Fruit fly (Drosophila melanogaster) whole organism, embryonic: ENCODE measurements around the gene Pde9.

Experiments
- Aef1 ChIP-seq: fragments of 200-800 bp; sonication (Bioruptor generic); IDR thresholded peaks from 3 replicates; pipeline ENCODE4 v1.3.6; 2022; ENCODE audit warnings: missing biosample characterization, missing genetic modification characterization
- Bgb ChIP-seq: fragments of 200-800 bp; sonication (Bioruptor generic); IDR thresholded peaks from 2 replicates; pipeline ENCODE4 v1.3.6; 2022; ENCODE audit warnings: missing biosample characterization, missing genetic modification characterization; ENCODE audit not compliant: partially characterized antibody
- CG10366 ChIP-seq: fragments of 200-800 bp; sonication (Bioruptor generic); IDR thresholded peaks from 2 replicates; pipeline ENCODE4 v1.3.6; 2022; ENCODE audit warnings: missing biosample characterization, missing genetic modification characterization
- CG11560 ChIP-seq: fragments of 200-800 bp; sonication (Bioruptor generic); IDR thresholded peaks from 3 replicates; pipeline ENCODE4 v1.3.6; 2022; ENCODE audit warnings: missing biosample characterization, missing genetic modification characterization
- CG12659 ChIP-seq: fragments of 200-800 bp; sonication (Bioruptor generic); optimal IDR thresholded peaks from 3 replicates; lab custom pipeline; 2017; ENCODE audit warnings: mild to moderate bottlenecking, missing biosample characterization, missing genetic modification reagents, missing genetic modification characterization
- CG12942 ChIP-seq: fragments of 200-800 bp; sonication (Bioruptor generic); optimal IDR thresholded peaks from 3 replicates; lab custom pipeline; 2016; ENCODE audit warnings: missing biosample characterization, missing genetic modification characterization
- CG16863 ChIP-seq: fragments of 200-800 bp; sonication (Bioruptor generic); optimal IDR thresholded peaks from 3 replicates; lab custom pipeline; 2016; ENCODE audit warnings: missing biosample characterization, missing genetic modification characterization
- CG17328 ChIP-seq: fragments of 200-800 bp; sonication (Bioruptor generic); IDR thresholded peaks from 2 replicates; pipeline ENCODE4 v1.3.6; 2022; ENCODE audit warnings: missing biosample characterization, missing genetic modification characterization
- CG17385 ChIP-seq: fragments of 200-800 bp; sonication (Bioruptor generic); optimal IDR thresholded peaks from 3 replicates; lab custom pipeline; 2018; ENCODE audit warnings: missing biosample characterization, mild to moderate bottlenecking, missing genetic modification characterization
- CG30020 ChIP-seq: fragments of 200-800 bp; optimal IDR thresholded peaks from 2 replicates; lab custom pipeline; 2019; ENCODE audit warnings: missing biosample characterization, mild to moderate bottlenecking, missing genetic modification characterization, moderate library complexity
- CG30403 ChIP-seq: fragments of 200-800 bp; sonication (Bioruptor generic); optimal IDR thresholded peaks from 3 replicates; lab custom pipeline; 2016; ENCODE audit warnings: missing biosample characterization, missing genetic modification characterization
- CG32772 ChIP-seq: fragments of 200-800 bp; sonication (Bioruptor generic); IDR thresholded peaks from 2 replicates; pipeline ENCODE4 v1.3.6; 2022; ENCODE audit warnings: missing biosample characterization, missing genetic modification characterization
- CG3726 ChIP-seq: fragments of 200-800 bp; sonication (Bioruptor generic); IDR thresholded peaks from 3 replicates; pipeline ENCODE4, ENCODE4 v1.3.6; 2022; ENCODE audit warnings: missing biosample characterization, missing genetic modification characterization
- CG4360 ChIP-seq: fragments of 200-800 bp; sonication (Bioruptor generic); IDR thresholded peaks from 2 replicates; pipeline ENCODE4 v1.3.6; 2022; ENCODE audit warnings: missing biosample characterization, missing genetic modification characterization
- CG6175 ChIP-seq: fragments of 200-800 bp; sonication (Bioruptor generic); IDR thresholded peaks from 3 replicates; pipeline ENCODE4 v1.3.6; 2022; ENCODE audit warnings: missing biosample characterization, missing genetic modification characterization
- CG6813 ChIP-seq: fragments of 200-800 bp; sonication (Bioruptor generic); optimal IDR thresholded peaks from 2 replicates; lab custom pipeline; 2017; ENCODE audit warnings: missing biosample characterization, missing genetic modification characterization, mild to moderate bottlenecking, moderate library complexity, missing genetic modification reagents
- CG7745 ChIP-seq: fragments of 200-800 bp; sonication (Bioruptor generic); optimal IDR thresholded peaks from 2 replicates; lab custom pipeline; 2018; ENCODE audit warnings: missing biosample characterization, mild to moderate bottlenecking, missing genetic modification characterization, moderate library complexity
- CG8290 ChIP-seq, 3 experiments: fragments of 200-800 bp; sonication (Bioruptor generic); optimal IDR thresholded peaks; 2 replicates each; lab custom pipeline; 2016 to 2019; ENCODE audit warnings: missing biosample characterization in 3 of 3, missing genetic modification characterization in 3 of 3, mild to moderate bottlenecking in 2 of 3, moderate library complexity in 1 of 3
- CG9437 ChIP-seq: fragments of 200-800 bp; sonication (Bioruptor generic); optimal IDR thresholded peaks from 2 replicates; lab custom pipeline; 2018; ENCODE audit warnings: missing biosample characterization, mild to moderate bottlenecking, missing genetic modification characterization
- CG9609 ChIP-seq: fragments of 200-800 bp; sonication (Bioruptor generic); optimal IDR thresholded peaks from 3 replicates; lab custom pipeline; 2016; ENCODE audit warnings: missing biosample characterization, missing genetic modification characterization
- CG9932 ChIP-seq: fragments of 200-800 bp; sonication (Bioruptor generic); IDR thresholded peaks from 2 replicates; pipeline ENCODE4 v1.3.6; 2022; ENCODE audit warnings: missing biosample characterization, missing genetic modification characterization
- Dip2 ChIP-seq: fragments of 200-800 bp; sonication (Bioruptor generic); IDR thresholded peaks from 2 replicates; pipeline ENCODE4 v1.3.6; 2022; ENCODE audit warnings: missing biosample characterization, missing genetic modification characterization
- HLHmδ ChIP-seq: fragments of 200-800 bp; sonication (Bioruptor generic); optimal IDR thresholded peaks from 2 replicates; lab custom pipeline; 2018; ENCODE audit warnings: missing biosample characterization, mild to moderate bottlenecking, missing genetic modification characterization, moderate library complexity
- Hand ChIP-seq: fragments of 200-800 bp; sonication (Bioruptor generic); optimal IDR thresholded peaks from 2 replicates; lab custom pipeline; 2017; ENCODE audit warnings: mild to moderate bottlenecking, missing biosample characterization, missing genetic modification reagents, missing genetic modification characterization
- Hsf ChIP-seq: fragments of 200-800 bp; sonication (Bioruptor generic); optimal IDR thresholded peaks from 3 replicates; lab custom pipeline; 2016; ENCODE audit warnings: missing biosample characterization, missing genetic modification characterization
- Lpt ChIP-seq: fragments of >200 bp; optimal IDR thresholded peaks from 2 replicates; lab custom pipeline; 2018; ENCODE audit warnings: missing biosample characterization, missing genetic modification characterization
- Poxn ChIP-seq: fragments of 200-800 bp; sonication (Bioruptor generic); IDR thresholded peaks from 2 replicates; pipeline ENCODE4 v1.3.6; 2022; ENCODE audit warnings: missing biosample characterization, missing genetic modification characterization
- Sin3A ChIP-seq: fragments of >200 bp; optimal IDR thresholded peaks from 2 replicates; lab custom pipeline; 2018
- Six4 ChIP-seq: fragments of 200-800 bp; sonication (Bioruptor generic); optimal IDR thresholded peaks from 2 replicates; lab custom pipeline; 2016; ENCODE audit warnings: missing biosample characterization, missing genetic modification characterization
- Sox100B ChIP-seq: fragments of 200-800 bp; sonication (Bioruptor generic); optimal IDR thresholded peaks from 3 replicates; lab custom pipeline; 2018; ENCODE audit warnings: missing biosample characterization, mild to moderate bottlenecking, missing genetic modification characterization
- Sox102F ChIP-seq: fragments of 200-800 bp; sonication (Bioruptor generic); optimal IDR thresholded peaks from 2 replicates; lab custom pipeline; 2018; ENCODE audit warnings: missing biosample characterization, mild to moderate bottlenecking, missing genetic modification characterization, moderate library complexity
- Taf1 ChIP-seq: fragments of 200-800 bp; sonication (Bioruptor generic); IDR thresholded peaks from 2 replicates; pipeline ENCODE4 v1.3.6; 2022; ENCODE audit warnings: missing biosample characterization, missing genetic modification characterization
- ash1 ChIP-seq: fragments of 200-800 bp; sonication (Bioruptor generic); optimal IDR thresholded peaks from 2 replicates; lab custom pipeline; 2018; ENCODE audit warnings: missing biosample characterization, mild to moderate bottlenecking, missing genetic modification characterization
- bcd ChIP-seq: fragments of 200-800 bp; sonication (Bioruptor generic); optimal IDR thresholded peaks from 2 replicates; lab custom pipeline; 2017; ENCODE audit warnings: missing biosample characterization, mild to moderate bottlenecking, missing genetic modification characterization
- br ChIP-seq: fragments of >200 bp; optimal IDR thresholded peaks from 2 replicates; lab custom pipeline; 2017
- bsh ChIP-seq, 2 experiments: fragments of 200-800 bp; sonication (Bioruptor generic); optimal IDR thresholded peaks; 2 replicates each; lab custom pipeline; 2017 to 2018; ENCODE audit warnings: mild to moderate bottlenecking in 2 of 2, missing biosample characterization in 2 of 2, missing genetic modification characterization in 2 of 2, moderate library complexity in 1 of 2
- cas ChIP-seq: fragments of 200-800 bp; sonication (Bioruptor generic); IDR thresholded peaks from 2 replicates; pipeline ENCODE4 v1.3.6; 2022; ENCODE audit warnings: missing biosample characterization, missing genetic modification characterization
- eve ChIP-seq, 2 experiments: fragments of >200 bp; optimal IDR thresholded peaks; 2 replicates each; lab custom pipeline; 2017; ENCODE audit warnings: missing biosample characterization in 2 of 2, missing genetic modification characterization in 2 of 2
- fd64A ChIP-seq: fragments of 200-800 bp; sonication (Bioruptor generic); optimal IDR thresholded peaks from 3 replicates; lab custom pipeline; 2018; ENCODE audit warnings: missing biosample characterization, mild to moderate bottlenecking, missing genetic modification characterization
- gsb ChIP-seq: fragments of 200-800 bp; sonication (Bioruptor generic); IDR thresholded peaks from 2 replicates; pipeline ENCODE4 v1.3.6; 2022; ENCODE audit warnings: missing biosample characterization, missing genetic modification characterization
- kah ChIP-seq: fragments of 200-800 bp; sonication (Bioruptor generic); optimal IDR thresholded peaks from 2 replicates; lab custom pipeline; 2018; ENCODE audit warnings: missing biosample characterization, mild to moderate bottlenecking, missing genetic modification characterization
- luna ChIP-seq: fragments of 200-800 bp; sonication (Bioruptor generic); optimal IDR thresholded peaks from 2 replicates; lab custom pipeline; 2016; ENCODE audit warnings: missing biosample characterization, missing genetic modification characterization
- nerfin-2 ChIP-seq: fragments of 200-800 bp; sonication (Bioruptor generic); IDR thresholded peaks from 2 replicates; pipeline ENCODE4 v1.3.6; 2022; ENCODE audit warnings: missing biosample characterization, missing genetic modification characterization; ENCODE audit not compliant: partially characterized antibody
- oc ChIP-seq: fragments of 200-800 bp; sonication (Bioruptor generic); optimal IDR thresholded peaks from 2 replicates; lab custom pipeline; 2018; ENCODE audit warnings: missing biosample characterization, mild to moderate bottlenecking, missing genetic modification characterization, moderate library complexity
- org-1 ChIP-seq: fragments of 200-800 bp; sonication (Bioruptor generic); optimal IDR thresholded peaks from 2 replicates; lab custom pipeline; 2017; ENCODE audit warnings: missing biosample characterization, missing genetic modification characterization
- run ChIP-seq: fragments of 200-800 bp; sonication (Bioruptor generic); optimal IDR thresholded peaks from 3 replicates; lab custom pipeline; 2018; ENCODE audit warnings: missing biosample characterization, mild to moderate bottlenecking, missing genetic modification characterization
- slp2 ChIP-seq: fragments of 200-800 bp; sonication (Bioruptor generic); optimal IDR thresholded peaks from 2 replicates; lab custom pipeline; 2016; ENCODE audit warnings: missing biosample characterization, missing genetic modification characterization
- tup ChIP-seq: fragments of 200-800 bp; sonication (Bioruptor generic); optimal IDR thresholded peaks from 2 replicates; lab custom pipeline; 2016; ENCODE audit warnings: missing biosample characterization, mild to moderate bottlenecking, missing genetic modification characterization, moderate library complexity
- zfh1 ChIP-seq: fragments of 200-800 bp; sonication (Bioruptor generic); IDR thresholded peaks from 3 replicates; pipeline ENCODE4 v1.3.6; 2022; ENCODE audit warnings: missing biosample characterization, missing genetic modification characterization

Pde9 gene

DNA sequence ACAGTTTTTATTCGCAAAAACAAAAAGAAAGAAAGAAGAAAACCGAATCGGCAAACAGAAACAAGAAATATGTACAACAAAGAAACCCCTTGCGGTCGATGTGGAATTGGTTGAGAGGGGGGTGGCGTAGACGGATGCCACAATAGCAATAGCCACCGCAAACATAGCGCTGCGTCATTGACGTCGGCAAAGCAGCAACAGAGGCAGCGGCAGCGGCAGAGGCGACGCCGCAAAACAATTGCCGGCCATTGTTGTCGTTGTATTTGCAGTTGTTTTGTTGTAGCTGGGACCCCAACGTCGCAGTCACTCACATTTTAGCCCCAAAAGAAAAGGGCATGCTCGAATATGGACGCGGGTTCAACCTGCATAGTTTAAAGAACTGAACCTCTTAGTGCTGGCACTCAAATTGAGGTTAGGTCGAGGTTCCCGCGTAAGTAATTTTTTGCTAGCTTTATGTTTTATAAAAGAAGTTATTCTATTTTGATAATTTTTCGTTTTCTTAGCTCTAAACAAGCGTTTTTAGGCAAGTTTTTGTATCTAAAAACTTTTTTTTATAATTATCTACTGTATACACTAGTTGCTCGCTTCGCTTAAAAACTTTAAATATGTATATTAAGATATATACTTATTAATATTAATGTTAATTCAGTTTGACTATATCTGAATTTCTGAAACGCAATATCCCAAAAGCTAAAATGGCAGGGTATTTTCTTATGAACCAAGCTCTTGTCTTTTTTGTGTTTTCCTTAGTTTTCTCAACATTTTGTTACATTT is 141.3 kb downstream of the Pde9 start (continued):
- TF ChIP-seq CG11560 (tag; lab: Robert Waterston, UW) (peak; percentile 70; the same call in 2 of the 3 replicates), CG12942 (GFP tag; lab: Kevin White, UChicago) (no peak), CG3726 (0 out of 3 replicates have a peak, but pooled peaks have one; percentile 39), oc (tag; lab: Kevin White, UChicago) (peak; percentile 6), CG16863 (GFP tag; lab: Kevin White, UChicago) (peak; percentile 18), tup (GFP tag; lab: Kevin White, UChicago) (no peak), CG8290 (GFP tag; optimal IDR thresholded peaks at IDR 0.05; lab: Kevin White, UChicago) (no peak), CG8290 (tag; optimal IDR thresholded peaks at IDR 0.05; lab: Kevin White, UChicago) (peak in 1 of 2 experiments; percentile 78), CG9609 (peak; percentile 71), CG9932 (peak; percentile 88), kah (GFP tag; lab: Kevin White, UChicago) (no peak), br (lab: Kevin White, UChicago) (no peak), Bgb (GFP tag; lab: Robert Waterston, UW) (no peak; the same call in 1 of the 2 replicates), CG6175 (GFP tag; lab: Robert Waterston, UW) (peak; percentile 86; the same call in 2 of the 3 replicates), gsb (GFP tag; lab: Robert Waterston, UW) (peak; percentile 66), Hand (GFP tag; lab: Kevin White, UChicago) (peak; percentile 74), zfh1 (GFP tag; lab: Robert Waterston, UW) (peak; percentile 62; the same call in 2 of the 3 replicates), CG6813 (peak; percentile 33), Hsf (peak; percentile 68), Sin3A (no peak), CG4360 (GFP tag; lab: Robert Waterston, UW) (peak; percentile 76), bsh (GFP tag; optimal IDR thresholded peaks at IDR 0.05; lab: Kevin White, UChicago) (peak; percentile 44 to 55), CG17385 (GFP tag; lab: Kevin White, UChicago) (peak; percentile 50), Sox100B (GFP tag; lab: Kevin White, UChicago) (peak; percentile 83), CG7745 (tag; lab: Kevin White, UChicago) (no peak), luna (GFP tag; lab: Kevin White, UChicago) (peak; percentile 28), CG12659 (peak; percentile 87), HLHmδ (GFP tag; lab: Kevin White, UChicago) (no peak), eve (GFP tag; optimal IDR thresholded peaks at IDR 0.05; lab: Kevin White, UChicago) (peak in 1 of 2 experiments; percentile 29), org-1 (GFP tag; lab: Kevin White, UChicago) (peak; percentile 55), bcd (GFP tag; lab: Kevin White, UChicago) (peak; percentile 84), nerfin-2 (no peak), run (tag; lab: Kevin White, UChicago) (peak; percentile 15), CG30403 (peak; percentile 83), CG32772 (GFP tag; lab: Robert Waterston, UW) (peak; percentile 65), CG30020 (tag; lab: Kevin White, UChicago) (peak; percentile 24), Aef1 (peak; percentile 70), cas (GFP tag; lab: Robert Waterston, UW) (peak; percentile 51), Poxn (peak; percentile 59), fd64A (GFP tag; lab: Kevin White, UChicago) (no peak), Sox102F (peak; percentile 61), CG9437 (peak; percentile 83), ash1 (GFP tag; lab: Kevin White, UChicago) (no peak), Taf1 (GFP tag; lab: Robert Waterston, UW) (peak; percentile 60; the same call in 1 of the 2 replicates), CG17328 (GFP tag; lab: Robert Waterston, UW) (peak; percentile 27; the same call in 1 of the 2 replicates), CG10366 (GFP tag; lab: Robert Waterston, UW) (peak; percentile 72; the same call in 1 of the 2 replicates), Dip2 (GFP tag; lab: Robert Waterston, UW) (no peak), slp2 (GFP tag; lab: Kevin White, UChicago) (peak; percentile 41), Six4 (GFP tag; lab: Kevin White, UChicago) (peak; percentile 53), Lpt (GFP tag; lab: Kevin White, UChicago) (no peak)
